Fruit fly (Drosophila melanogaster) whole organism: ENCODE measurements around the gene CG5882.

Experiments used
- Dll ChIP-seq: fragments of >200 bp; optimal IDR thresholded peaks from 2 replicates; lab custom pipeline; 2017
- pan ChIP-seq: fragments of >200 bp; optimal IDR thresholded peaks from 2 replicates; lab custom pipeline; 2017

DNA sequence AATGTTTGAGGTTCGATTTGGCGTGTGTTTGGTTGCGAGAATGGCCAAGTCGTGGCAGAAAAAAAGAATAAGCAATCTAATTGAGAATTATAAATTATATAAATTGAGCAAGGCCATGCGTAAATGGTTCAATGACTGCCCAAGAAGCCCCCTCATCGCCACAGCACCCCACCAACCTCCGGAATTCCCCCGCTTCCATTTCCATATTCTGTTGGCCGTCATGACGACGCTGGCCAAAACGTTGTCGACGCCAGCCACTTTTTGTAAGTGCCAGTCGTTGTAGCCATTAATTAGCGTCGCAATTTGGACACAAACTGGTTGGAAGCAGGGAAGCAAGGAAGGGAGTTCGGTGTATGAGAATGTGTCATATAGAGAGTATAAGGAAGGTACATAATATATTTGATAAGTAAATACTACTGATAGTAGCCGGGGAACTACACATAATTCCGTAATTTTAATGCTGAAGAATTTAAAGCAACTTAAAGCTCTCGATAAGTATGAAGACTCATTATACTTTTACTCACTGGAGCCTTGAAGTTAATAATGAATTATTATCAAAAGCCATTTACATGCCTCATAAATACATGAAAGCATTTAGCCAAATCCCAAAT, 12.2 kb downstream of the CG5882 start:
- TF ChIP-seq pan (lab: Kevin White, UChicago), result no peak
- TF ChIP-seq Dll (lab: Kevin White, UChicago), result no peak
